Worm (Caenorhabditis elegans): ENCODE measurements around the gene cfp-1.

ce11 chrIV:14033752-14034570 lies 43.3 kb upstream of the cfp-1 start:
- TF ChIP-seq hlh-30 (tag; optimal IDR thresholded peaks at IDR 0.05; ENCODE audit: insufficient read depth) (peak; percentile 82), gei-8 (GFP tag; optimal IDR thresholded peaks at IDR 0.05) (no peak), F49E8.2 (tag; optimal IDR thresholded peaks at IDR 0.05; ENCODE audit: borderline replicate concordance) (no peak), zag-1 (tag; optimal IDR thresholded peaks at IDR 0.05) (no peak), cey-2 (tag; optimal IDR thresholded peaks at IDR 0.05; ENCODE audit: borderline replicate concordance, insufficient read depth) (peak; percentile 76), lin-13 (GFP tag; optimal IDR thresholded peaks at IDR 0.05) (peak; percentile 47), ZK546.5 (tag; optimal IDR thresholded peaks at IDR 0.05) (peak in 1 of 2 experiments; percentile 28)

All from whole organism, L4 larva.